Fruit fly (Drosophila melanogaster) whole organism, wandering third instar larva: ENCODE measurements around the gene tay.

Experiments
- CG32264 ChIP-seq: fragments of 200-800 bp; sonication (Bioruptor generic); optimal IDR thresholded peaks from 2 replicates; lab custom pipeline; 2016; ENCODE audit warnings: missing biosample characterization, missing genetic modification characterization
- CG9705 ChIP-seq: fragments of 200-800 bp; sonication (Bioruptor generic); optimal IDR thresholded peaks from 2 replicates; lab custom pipeline; 2018; ENCODE audit warnings: missing biosample characterization, mild to moderate bottlenecking, missing genetic modification characterization
- Dif ChIP-seq: fragments of 200-275, 200-300 bp; sonication (Bioruptor generic); optimal IDR thresholded peaks from 2 replicates; lab custom pipeline; 2018; ENCODE audit warnings: missing biosample characterization, missing genetic modification characterization; ENCODE audit not compliant: partially characterized antibody
- HLH106 ChIP-seq: fragments of 200-800 bp; optimal IDR thresholded peaks from 3 replicates; lab custom pipeline; 2019; ENCODE audit warnings: missing biosample characterization, mild to moderate bottlenecking, missing genetic modification characterization, moderate library complexity
- Hnf4 ChIP-seq: fragments of 200-800 bp; sonication (Bioruptor generic); optimal IDR thresholded peaks from 2 replicates; lab custom pipeline; 2016; ENCODE audit warnings: missing biosample characterization, mild to moderate bottlenecking, missing genetic modification characterization
- Hr78 ChIP-seq: fragments of >200 bp; optimal IDR thresholded peaks from 2 replicates; lab custom pipeline; 2017; ENCODE audit warnings: missing biosample characterization, missing genetic modification characterization
- Hr83 ChIP-seq: fragments of 200-300 bp; sonication (Bioruptor generic); optimal IDR thresholded peaks from 2 replicates; lab custom pipeline; 2016; ENCODE audit warnings: missing biosample characterization, mild to moderate bottlenecking, missing genetic modification characterization, moderate library complexity; ENCODE audit not compliant: poor library complexity, severe bottlenecking
- Jra ChIP-seq: sonication (Bioruptor generic); optimal IDR thresholded peaks from 2 replicates; lab custom pipeline; 2016; ENCODE audit warnings: missing biosample characterization, missing genetic modification characterization
- Mio ChIP-seq: sonication (Bioruptor generic); optimal IDR thresholded peaks from 2 replicates; lab custom pipeline; 2016; ENCODE audit warnings: missing biosample characterization, missing genetic modification characterization
- Myc ChIP-seq: fragments of >200 bp; optimal IDR thresholded peaks from 2 replicates; lab custom pipeline; 2017
- N ChIP-seq: fragments of >200 bp; optimal IDR thresholded peaks from 2 replicates; lab custom pipeline; 2018; ENCODE audit warnings: missing biosample characterization, missing external identifiers, missing genetic modification characterization
- OdsH ChIP-seq: fragments of 200-800 bp; sonication (Bioruptor generic); optimal IDR thresholded peaks from 2 replicates; lab custom pipeline; 2016; ENCODE audit warnings: missing biosample characterization, mild to moderate bottlenecking, missing genetic modification characterization
- Rel ChIP-seq, 2 experiments: fragments of 200-800 bp; sonication (Bioruptor generic) in 1 of 2; optimal IDR thresholded peaks; 2 replicates in 1 of 2; 3 replicates in 1 of 2; lab custom pipeline; 2016 to 2019; ENCODE audit warnings: mild to moderate bottlenecking in 2 of 2, missing biosample characterization in 2 of 2, missing genetic modification characterization in 2 of 2, moderate library complexity in 1 of 2
- Sp1 ChIP-seq: fragments of 200-800 bp; sonication (Bioruptor generic); optimal IDR thresholded peaks from 3 replicates; lab custom pipeline; 2019; ENCODE audit warnings: missing biosample characterization, mild to moderate bottlenecking, missing genetic modification characterization, moderate library complexity
- Vsx2 ChIP-seq: fragments of 200-300, 225-300 bp; sonication (Bioruptor generic); optimal IDR thresholded peaks from 2 replicates; lab custom pipeline; 2018; ENCODE audit warnings: missing biosample characterization, missing genetic modification characterization; ENCODE audit not compliant: partially characterized antibody
- br ChIP-seq: fragments of 200-800 bp; sonication (Bioruptor generic); optimal IDR thresholded peaks from 2 replicates; lab custom pipeline; 2016; ENCODE audit warnings: missing biosample characterization, missing genetic modification characterization
- dmrt93B ChIP-seq: fragments of 200-800 bp; sonication (Bioruptor generic); optimal IDR thresholded peaks from 2 replicates; lab custom pipeline; 2018; ENCODE audit warnings: missing biosample characterization, mild to moderate bottlenecking, missing genetic modification characterization
- dsf ChIP-seq: sonication (Bioruptor generic); optimal IDR thresholded peaks from 2 replicates; lab custom pipeline; 2016; ENCODE audit warnings: missing biosample characterization, missing genetic modification characterization, borderline replicate concordance
- ey ChIP-seq: fragments of 200-800 bp; sonication (Bioruptor generic); optimal IDR thresholded peaks from 2 replicates; lab custom pipeline; 2016; ENCODE audit warnings: missing biosample characterization, missing genetic modification characterization
- foxo ChIP-seq, 2 experiments: fragments of 200-800 bp; sonication (Bioruptor generic); optimal IDR thresholded peaks; 2 replicates in 1 of 2; 3 replicates in 1 of 2; lab custom pipeline; 2016 to 2017; ENCODE audit warnings: missing biosample characterization in 2 of 2, missing genetic modification characterization in 2 of 2
- fru ChIP-seq: fragments of 200-800 bp; sonication (Bioruptor generic); optimal IDR thresholded peaks from 3 replicates; lab custom pipeline; 2016; ENCODE audit warnings: missing biosample characterization, mild to moderate bottlenecking, missing genetic modification characterization
- h ChIP-seq: fragments of 200-800 bp; sonication (Bioruptor generic); optimal IDR thresholded peaks from 3 replicates; lab custom pipeline; 2016; ENCODE audit warnings: missing biosample characterization, mild to moderate bottlenecking, missing genetic modification characterization
- jim ChIP-seq: fragments of 175-275, 200-325 bp; sonication (Bioruptor generic); optimal IDR thresholded peaks from 2 replicates; lab custom pipeline; 2016; ENCODE audit warnings: missing biosample characterization, mild to moderate bottlenecking, missing genetic modification characterization
- lola ChIP-seq: fragments of >200 bp; optimal IDR thresholded peaks from 2 replicates; lab custom pipeline; 2017; ENCODE audit warnings: missing biosample characterization, missing genetic modification characterization
- psq ChIP-seq: fragments of 200-800 bp; sonication (Bioruptor generic); optimal IDR thresholded peaks from 3 replicates; lab custom pipeline; 2017; ENCODE audit warnings: missing biosample characterization, mild to moderate bottlenecking, missing genetic modification characterization, moderate library complexity
- rgr ChIP-seq: fragments of 200-800 bp; sonication (Bioruptor generic); optimal IDR thresholded peaks from 3 replicates; lab custom pipeline; 2016; ENCODE audit warnings: missing biosample characterization, mild to moderate bottlenecking, missing genetic modification characterization
- sage ChIP-seq: fragments of 200-800 bp; sonication (Bioruptor generic); optimal IDR thresholded peaks from 2 replicates; lab custom pipeline; 2016; ENCODE audit warnings: missing biosample characterization, mild to moderate bottlenecking, missing genetic modification characterization
- sv ChIP-seq: fragments of 200-800 bp; sonication (Bioruptor generic); optimal IDR thresholded peaks from 3 replicates; lab custom pipeline; 2016; ENCODE audit warnings: missing biosample characterization, missing genetic modification characterization
- usp ChIP-seq: fragments of >200 bp; optimal IDR thresholded peaks from 2 replicates; lab custom pipeline; 2017; ENCODE audit warnings: missing biosample characterization, missing genetic modification characterization
- woc ChIP-seq: sonication (Bioruptor generic); optimal IDR thresholded peaks from 2 replicates; lab custom pipeline; 2016; ENCODE audit warnings: missing biosample characterization, mild to moderate bottlenecking, missing genetic modification characterization

The tay gene

dm6 chrX:15857601-15858284 is 29.4 kb downstream of the tay start, which contains the start of the genes CG46440 and Myb:
CG46440 (minus strand) TSS chrX:15857823.
Myb (minus strand) TSS chrX:15857823.
- no peak for TF ChIP-seq usp (GFP tag; lab: Kevin White, UChicago)
- TF ChIP-seq OdsH (GFP tag; lab: Kevin White, UChicago): peak; percentile 16
- peak; percentile 61 for TF ChIP-seq Hnf4 (GFP tag; lab: Kevin White, UChicago)
- no peak for TF ChIP-seq N
- no peak for TF ChIP-seq Vsx2 (GFP tag; lab: Kevin White, UChicago)
- peak in 1 of 2 experiments; percentile 24 for TF ChIP-seq foxo (GFP tag; optimal IDR thresholded peaks at IDR 0.05; lab: Kevin White, UChicago)
- no peak for TF ChIP-seq jim (GFP tag; lab: Kevin White, UChicago)
- TF ChIP-seq woc (GFP tag; lab: Kevin White, UChicago): peak; percentile 33
- TF ChIP-seq sage (GFP tag; lab: Kevin White, UChicago): peak; percentile 3

- TF ChIP-seq Jra (GFP tag; lab: Kevin White, UChicago) (peak; percentile 6), dmrt93B (GFP tag; lab: Kevin White, UChicago) (no peak), Dif (no peak), N (no peak), rgr (GFP tag; lab: Kevin White, UChicago) (peak; percentile 35), CG9705 (no peak), woc (GFP tag; lab: Kevin White, UChicago) (peak; percentile 18), Myc (lab: Kevin White, UChicago) (no peak), HLH106 (tag; lab: Kevin White, UChicago) (peak; percentile 36), h (GFP tag; lab: Kevin White, UChicago) (peak; percentile 51), OdsH (GFP tag; lab: Kevin White, UChicago) (peak; percentile 18), foxo (GFP tag; optimal IDR thresholded peaks at IDR 0.05; lab: Kevin White, UChicago) (peak in 1 of 2 experiments; percentile 40), usp (GFP tag; lab: Kevin White, UChicago) (no peak), Sp1 (peak; percentile 32), fru (GFP tag; lab: Kevin White, UChicago) (peak; percentile 22), Rel (GFP tag; optimal IDR thresholded peaks at IDR 0.05; lab: Kevin White, UChicago) (no peak), Rel (tag; optimal IDR thresholded peaks at IDR 0.05; lab: Kevin White, UChicago) (peak; percentile 60), Mio (no peak)
These were observed 34.1 kb downstream of the tay start, which contains the start of the genes UBL3 and CG15914 for dm6 chrX:15852815-15853542. UBL3 (minus strand) TSS chrX:15853175. CG15914 (plus strand) TSS chrX:15853421.

dm6 chrX:15849021-15849420 is 38.1 kb downstream of the tay start, which contains the start of gene sun:
sun (minus strand) TSS chrX:15849258.
- TF ChIP-seq dsf (GFP tag; lab: Kevin White, UChicago) (no peak), Myc (lab: Kevin White, UChicago) (no peak), CG32264 (no peak), Rel (GFP tag; optimal IDR thresholded peaks at IDR 0.05; lab: Kevin White, UChicago) (no peak), Rel (tag; optimal IDR thresholded peaks at IDR 0.05; lab: Kevin White, UChicago) (peak; percentile 38), usp (GFP tag; lab: Kevin White, UChicago) (no peak), Hr78 (no peak), Jra (GFP tag; lab: Kevin White, UChicago) (no peak)
- TF ChIP-seq, all 38 proteins: peak for 1

- TF ChIP-seq Hnf4 (GFP tag; lab: Kevin White, UChicago) (peak; percentile 52), Hr78 (peak; percentile 51), dsf (GFP tag; lab: Kevin White, UChicago) (no peak), CG9705 (peak; percentile 21), Rel (GFP tag; optimal IDR thresholded peaks at IDR 0.05; lab: Kevin White, UChicago) (no peak), Rel (tag; optimal IDR thresholded peaks at IDR 0.05; lab: Kevin White, UChicago) (peak; percentile 19), woc (GFP tag; lab: Kevin White, UChicago) (peak; percentile 81), Dif (no peak), Jra (GFP tag; lab: Kevin White, UChicago) (peak; percentile 64), h (GFP tag; lab: Kevin White, UChicago) (peak; percentile 54), lola (no peak), usp (GFP tag; lab: Kevin White, UChicago) (no peak), psq (peak; percentile 36), jim (GFP tag; lab: Kevin White, UChicago) (no peak), rgr (GFP tag; lab: Kevin White, UChicago) (peak; percentile 17), Myc (lab: Kevin White, UChicago) (peak; percentile 31), N (peak; percentile 30), foxo (GFP tag; optimal IDR thresholded peaks at IDR 0.05; lab: Kevin White, UChicago) (peak in 1 of 2 experiments; percentile 86), HLH106 (tag; lab: Kevin White, UChicago) (peak; percentile 85), sv (GFP tag; lab: Kevin White, UChicago) (peak; percentile 46), br (GFP tag; lab: Kevin White, UChicago) (no peak), ey (peak; percentile 69), fru (GFP tag; lab: Kevin White, UChicago) (peak; percentile 83), Hr83 (GFP tag; lab: Kevin White, UChicago) (no peak)
These were observed 43.0 kb downstream of the tay start, which contains the start of the genes ArgRS and CG8578 for dm6 chrX:15844139-15844538. ArgRS (minus strand) TSS chrX:15844145. CG8578 (plus strand) TSS chrX:15844476.
